Worm (Caenorhabditis elegans) whole organism, L3 larva: Measurements from ENCODE around the gene M18.6.

Experiments used
- daf-12 ChIP-seq: fragments of 150-350 bp; optimal IDR thresholded peaks from 2 replicates; lab custom pipeline; 2014; ENCODE audit warnings: missing biosample characterization, missing genetic modification reagents, missing genetic modification characterization
- fkh-10 ChIP-seq: sonication (generic microtip); optimal IDR thresholded peaks from 2 replicates; lab custom pipeline; 2017; ENCODE audit warnings: missing biosample characterization, missing genetic modification reagents, missing genetic modification characterization
- lin-39 ChIP-seq: fragments of 150-350 bp; optimal IDR thresholded peaks from 2 replicates; lab custom pipeline; 2018; ENCODE audit warnings: missing biosample characterization, missing genetic modification reagents, missing genetic modification characterization
- nhr-237 ChIP-seq: fragments of 150-350 bp; optimal IDR thresholded peaks from 2 replicates; lab custom pipeline; 2014; ENCODE audit warnings: missing biosample characterization, missing genetic modification characterization
- pha-4 ChIP-seq: fragments of 150-350 bp; optimal IDR thresholded peaks from 2 replicates; lab custom pipeline; 2014; ENCODE audit warnings: missing biosample characterization, missing genetic modification reagents, missing genetic modification characterization
- unc-39 ChIP-seq: sonication (generic microtip); optimal IDR thresholded peaks from 4 replicates; lab custom pipeline; 2017; ENCODE audit warnings: missing biosample characterization, missing genetic modification characterization
- ztf-11 ChIP-seq: fragments of 150-350 bp; optimal IDR thresholded peaks from 2 replicates; lab custom pipeline; 2014; ENCODE audit warnings: missing biosample characterization, missing genetic modification characterization

- TF ChIP-seq unc-39 (tag; lab: Kevin White, UChicago) (no peak), fkh-10 (GFP tag; lab: Kevin White, UChicago) (no peak), ztf-11 (tag; lab: Kevin White, UChicago) (no peak), nhr-237 (tag; lab: Kevin White, UChicago) (no peak), lin-39 (no peak), pha-4 (no peak), daf-12 (no peak)
Observed at ce11 chrIV:12131308-12132072, 10.4 kb downstream of the M18.6 start.
